Fruit fly (Drosophila melanogaster) whole organism, pupa: ENCODE measurements around the gene Prosalpha6T.

Source experiments
- CG10348 ChIP-seq: fragments of 200-800 bp; sonication (Bioruptor generic); IDR thresholded peaks from 2 replicates; pipeline ENCODE4 v1.3.6; 2022; ENCODE audit warnings: missing biosample characterization, missing genetic modification characterization
- CG12605 ChIP-seq: fragments of 200-800 bp; sonication (Bioruptor generic); IDR thresholded peaks from 2 replicates; pipeline ENCODE4 v1.3.6; 2022; ENCODE audit warnings: missing biosample characterization, missing genetic modification characterization
- CG13204 ChIP-seq: fragments of 200-800 bp; sonication (Bioruptor generic); optimal IDR thresholded peaks from 2 replicates; lab custom pipeline; 2018; ENCODE audit warnings: missing biosample characterization, mild to moderate bottlenecking, missing genetic modification characterization, moderate library complexity
- CG14655 ChIP-seq: fragments of 200-800 bp; sonication (Bioruptor generic); optimal IDR thresholded peaks from 3 replicates; lab custom pipeline; 2017; ENCODE audit warnings: mild to moderate bottlenecking, missing biosample characterization, missing genetic modification reagents, missing genetic modification characterization
- CG15710 ChIP-seq: fragments of 200-800 bp; sonication (Bioruptor generic); optimal IDR thresholded peaks from 2 replicates; lab custom pipeline; 2018; ENCODE audit warnings: missing biosample characterization, mild to moderate bottlenecking, missing genetic modification characterization, moderate library complexity
- CG17806 ChIP-seq: fragments of 200-800 bp; sonication (Bioruptor generic); optimal IDR thresholded peaks from 2 replicates; lab custom pipeline; 2018; ENCODE audit warnings: missing biosample characterization, mild to moderate bottlenecking, missing genetic modification characterization, moderate library complexity
- CG32121 ChIP-seq: fragments of 200-800 bp; sonication (Bioruptor generic); IDR thresholded peaks from 2 replicates; pipeline ENCODE4 v1.3.6; 2022; ENCODE audit warnings: missing biosample characterization, missing genetic modification characterization
- CG34367 ChIP-seq: fragments of 200-800 bp; sonication (Bioruptor generic); optimal IDR thresholded peaks from 2 replicates; lab custom pipeline; 2018; ENCODE audit warnings: missing biosample characterization, mild to moderate bottlenecking, missing genetic modification characterization
- CG4496 ChIP-seq: fragments of 200-800 bp; sonication (Bioruptor generic); IDR thresholded peaks from 3 replicates; pipeline ENCODE4 v1.3.6; 2022; ENCODE audit warnings: missing biosample characterization, missing genetic modification characterization
- CG8159 ChIP-seq: fragments of 200-800 bp; sonication (Bioruptor generic); optimal IDR thresholded peaks from 3 replicates; lab custom pipeline; 2018; ENCODE audit warnings: missing biosample characterization, mild to moderate bottlenecking, missing genetic modification characterization, moderate library complexity
- CG8301 ChIP-seq: fragments of 200-800 bp; sonication (Bioruptor generic); optimal IDR thresholded peaks from 2 replicates; lab custom pipeline; 2018; ENCODE audit warnings: missing biosample characterization, mild to moderate bottlenecking, missing genetic modification characterization
- CG9948 ChIP-seq: fragments of 200-800 bp; sonication (Bioruptor generic); optimal IDR thresholded peaks from 2 replicates; lab custom pipeline; 2018; ENCODE audit warnings: missing biosample characterization, mild to moderate bottlenecking, missing genetic modification characterization, moderate library complexity
- D1 ChIP-seq: fragments of 200-800 bp; sonication (Bioruptor generic); optimal IDR thresholded peaks from 2 replicates; lab custom pipeline; 2018; ENCODE audit warnings: missing biosample characterization, mild to moderate bottlenecking, missing genetic modification characterization, moderate library complexity
- EcR ChIP-seq: fragments of 200-800 bp; sonication (Bioruptor generic); optimal IDR thresholded peaks from 3 replicates; lab custom pipeline; 2019; ENCODE audit warnings: missing biosample characterization, missing genetic modification characterization, mild to moderate bottlenecking, moderate library complexity, missing genetic modification reagents
- Ets98B ChIP-seq: fragments of 200-800 bp; sonication (Bioruptor generic); IDR thresholded peaks from 2 replicates; pipeline ENCODE4 v1.3.6; 2022; ENCODE audit warnings: missing biosample characterization, missing genetic modification characterization
- Pif1A ChIP-seq: fragments of 200-800 bp; sonication (Bioruptor generic); optimal IDR thresholded peaks from 3 replicates; lab custom pipeline; 2016; ENCODE audit warnings: missing biosample characterization, missing genetic modification characterization
- Pif1B ChIP-seq: fragments of 200-800 bp; sonication (Bioruptor generic); optimal IDR thresholded peaks from 3 replicates; lab custom pipeline; 2016; ENCODE audit warnings: missing biosample characterization, missing genetic modification characterization
- Snoo ChIP-seq: fragments of 200-800 bp; sonication (Bioruptor generic); optimal IDR thresholded peaks from 3 replicates; lab custom pipeline; 2017; ENCODE audit warnings: missing biosample characterization, mild to moderate bottlenecking, missing genetic modification characterization, inconsistent platforms
- fd96Ca ChIP-seq: fragments of 200-800 bp; sonication (Bioruptor generic); IDR thresholded peaks from 3 replicates; pipeline ENCODE4 v1.3.6; 2022; ENCODE audit warnings: missing biosample characterization, missing genetic modification characterization
- gl ChIP-seq: fragments of 200-800 bp; sonication (Bioruptor generic); optimal IDR thresholded peaks from 2 replicates; lab custom pipeline; 2018; ENCODE audit warnings: missing biosample characterization, mild to moderate bottlenecking, missing genetic modification characterization
- rn ChIP-seq: fragments of 200-800 bp; sonication (Bioruptor generic); IDR thresholded peaks from 2 replicates; pipeline ENCODE4 v1.3.6; 2022; ENCODE audit warnings: missing biosample characterization, missing genetic modification characterization

Prosalpha6T gene

dm6 chr2L:13195822-13196221 is 36.0 kb upstream of the Prosalpha6T start:
- no peak for TF ChIP-seq EcR (GFP tag; lab: Kevin White, UChicago)
- TF ChIP-seq CG14655 (GFP tag; lab: Kevin White, UChicago) = no peak

DNA sequence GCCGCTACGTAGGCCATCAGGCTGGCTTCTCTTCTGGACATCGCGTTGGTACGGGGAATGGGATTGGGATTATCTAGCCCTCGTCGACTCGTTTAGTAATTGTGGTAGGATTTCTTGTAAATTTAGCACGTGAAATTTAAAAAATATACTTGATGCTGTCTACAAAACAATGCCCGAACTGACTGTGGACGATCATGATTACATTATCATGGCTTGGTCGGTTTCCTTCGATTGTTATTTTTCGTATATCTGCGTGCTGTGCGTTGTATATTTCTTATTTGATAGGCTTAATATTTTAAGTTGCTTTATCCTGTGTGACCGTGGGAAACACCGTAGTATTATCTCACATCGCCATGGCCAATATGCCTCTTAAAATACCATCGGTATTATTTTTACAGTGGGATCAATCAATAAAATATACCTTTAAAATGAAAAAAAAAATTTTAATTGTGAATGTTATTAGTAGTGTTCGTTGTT is 28.8 kb upstream of the Prosalpha6T start, which contains the start of gene CG16972:
CG16972 (minus strand) TSS at position 336 of the 477 bp plus-strand sequence.
- peak; percentile 7; the same call in 1 of the 2 replicates for TF ChIP-seq CG12605
- no peak for TF ChIP-seq CG17806
- no peak for TF ChIP-seq Snoo
- no peak for TF ChIP-seq Ets98B (GFP tag; lab: Robert Waterston, UW)
- no peak for TF ChIP-seq D1
- no peak for TF ChIP-seq rn (GFP tag; lab: Robert Waterston, UW)
- no peak for TF ChIP-seq CG8301 (tag; lab: Kevin White, UChicago)
- TF ChIP-seq CG10348 (GFP tag; lab: Robert Waterston, UW) = no peak
- TF ChIP-seq EcR (GFP tag; lab: Kevin White, UChicago) = no peak
- TF ChIP-seq, all 21 proteins: peak for 1

dm6 chr2L:13203437-13204137 is 28.3 kb upstream of the Prosalpha6T start, which contains the start of gene Pect:
Pect (plus strand) TSS chr2L:13203762.
- TF ChIP-seq Pif1A (GFP tag; lab: Kevin White, UChicago) (no peak), Ets98B (GFP tag; lab: Robert Waterston, UW) (peak; percentile 54; the same call in 1 of the 2 replicates), CG4496 (GFP tag; lab: Robert Waterston, UW) (no peak), EcR (GFP tag; lab: Kevin White, UChicago) (peak; percentile 52), rn (GFP tag; lab: Robert Waterston, UW) (no peak), fd96Ca (GFP tag; lab: Robert Waterston, UW) (peak; percentile 38; the same call in 1 of the 3 replicates), CG8159 (tag; lab: Kevin White, UChicago) (no peak), CG13204 (GFP tag; lab: Kevin White, UChicago) (no peak), gl (tag; lab: Kevin White, UChicago) (peak; percentile 7), CG9948 (no peak), Snoo (no peak), CG12605 (peak; percentile 62), CG8301 (tag; lab: Kevin White, UChicago) (no peak), CG10348 (GFP tag; lab: Robert Waterston, UW) (no peak), CG32121 (no peak), CG17806 (no peak), CG15710 (tag; lab: Kevin White, UChicago) (peak; percentile 28)

DNA sequence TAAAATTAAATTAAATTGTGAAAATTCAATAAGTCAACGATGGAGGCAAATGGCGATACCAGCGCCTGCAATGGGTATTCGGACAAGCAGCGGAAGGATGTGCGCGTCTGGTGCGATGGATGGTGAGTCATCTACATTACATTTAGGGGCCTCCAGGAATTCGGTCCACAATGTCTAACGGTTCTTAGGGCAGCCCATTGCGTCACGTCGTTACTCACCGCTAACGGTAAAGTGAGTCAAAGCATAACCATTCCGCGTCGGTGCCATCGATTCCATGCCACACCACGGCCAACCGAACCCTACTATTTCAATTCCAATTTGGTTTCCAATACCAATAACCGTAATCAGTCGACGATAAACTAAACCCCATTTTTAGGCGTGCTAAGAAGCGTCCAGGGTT is 27.7 kb upstream of the Prosalpha6T start:
- TF ChIP-seq CG17806 (no peak), CG10348 (GFP tag; lab: Robert Waterston, UW) (no peak), CG4496 (GFP tag; lab: Robert Waterston, UW) (no peak), CG8301 (tag; lab: Kevin White, UChicago) (no peak), CG34367 (tag; lab: Kevin White, UChicago) (no peak), CG15710 (tag; lab: Kevin White, UChicago) (no peak), CG8159 (tag; lab: Kevin White, UChicago) (no peak), Ets98B (GFP tag; lab: Robert Waterston, UW) (no peak), EcR (GFP tag; lab: Kevin White, UChicago) (no peak), CG13204 (GFP tag; lab: Kevin White, UChicago) (no peak)

dm6 chr2L:13205256-13205655 is 26.6 kb upstream of the Prosalpha6T start:
- TF ChIP-seq CG34367 (tag; lab: Kevin White, UChicago) (no peak), CG17806 (no peak), CG13204 (GFP tag; lab: Kevin White, UChicago) (peak; percentile 54), CG32121 (peak; percentile 45; the same call in 1 of the 2 replicates), rn (GFP tag; lab: Robert Waterston, UW) (no peak), CG10348 (GFP tag; lab: Robert Waterston, UW) (no peak), fd96Ca (GFP tag; lab: Robert Waterston, UW) (peak; percentile 44; the same call in 1 of the 3 replicates), CG14655 (GFP tag; lab: Kevin White, UChicago) (no peak), Pif1B (GFP tag; lab: Kevin White, UChicago) (no peak), Ets98B (GFP tag; lab: Robert Waterston, UW) (peak; percentile 9; the same call in 1 of the 2 replicates), Pif1A (GFP tag; lab: Kevin White, UChicago) (no peak), CG4496 (GFP tag; lab: Robert Waterston, UW) (no peak), CG9948 (no peak), D1 (no peak), EcR (GFP tag; lab: Kevin White, UChicago) (peak; percentile 49), CG8159 (tag; lab: Kevin White, UChicago) (no peak), CG12605 (0 out of 2 replicates have a peak, but pooled peaks have one; percentile 10), CG15710 (tag; lab: Kevin White, UChicago) (no peak), CG8301 (tag; lab: Kevin White, UChicago) (no peak), gl (tag; lab: Kevin White, UChicago) (peak; percentile 3), Snoo (peak; percentile 48)
